Fruit fly (Drosophila melanogaster): Measurements from ENCODE around the gene CG42460.
A peak's percentile ranks its signal among the peaks of the same experiment; 100 is the strongest.
"Not testable (repeated sequence)": the region's sequence is repeated elsewhere in the genome, so short reads cannot be mapped to it uniquely, and the experiment has no call there.

Gene CG42460

DNA sequence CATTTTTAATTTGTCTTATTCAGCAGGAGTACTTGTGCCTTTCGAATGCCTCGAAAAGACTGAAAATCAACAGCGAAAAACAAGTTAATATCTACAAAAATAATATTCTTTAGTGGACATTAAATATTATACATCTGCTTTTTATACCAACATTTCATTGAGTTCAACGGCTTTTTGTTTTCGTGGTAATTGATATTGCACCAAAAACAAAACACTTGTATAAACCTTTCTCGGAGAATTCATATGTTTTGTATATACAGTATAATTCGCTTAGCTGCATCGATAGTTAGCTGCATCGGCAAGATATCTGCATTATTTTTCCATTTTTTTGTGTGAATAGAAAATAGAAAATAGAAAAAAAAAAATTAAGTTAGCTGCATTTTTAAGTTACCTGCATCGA is at the start of gene CG42460:
CG42460 (minus strand) TSS at position 101 of the 400 bp plus-strand sequence.
- TF ChIP-seq fu2 (GFP tag; optimal IDR thresholded peaks at IDR 0.05); jigr1 (GFP tag; IDR thresholded peaks at IDR 0.05); nerfin-2 (GFP tag; IDR thresholded peaks at IDR 0.05; ENCODE audit: partially characterized antibody): not testable (repeated sequence)

DNA sequence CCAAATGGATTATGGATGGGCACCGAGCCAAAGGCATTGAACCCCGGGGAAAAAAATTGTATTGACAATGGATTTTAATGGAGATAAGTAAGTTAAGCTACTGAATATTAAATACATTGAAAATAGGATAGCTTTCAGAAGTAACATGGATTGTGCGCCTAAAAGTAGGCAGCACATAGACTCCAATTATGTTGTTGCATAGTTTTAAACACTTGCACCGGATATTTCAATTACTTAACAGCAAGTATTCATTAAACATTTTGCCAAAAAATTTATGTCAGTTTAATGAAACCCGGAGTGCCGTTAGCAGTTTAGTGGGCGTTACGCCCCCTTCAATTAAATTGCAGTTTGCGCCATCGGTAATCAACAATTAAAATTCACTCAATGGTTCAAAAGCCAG is 49.8 kb upstream of the CG42460 start:
- TF ChIP-seq CG8290 (GFP tag; optimal IDR thresholded peaks at IDR 0.05) (peak; percentile 87), CG8290 (tag; optimal IDR thresholded peaks at IDR 0.05) (peak; percentile 50 to 99), bab2 (GFP tag; optimal IDR thresholded peaks at IDR 0.05) (no peak)

- no peak for TF ChIP-seq CG13123 (GFP tag; optimal IDR thresholded peaks at IDR 0.05)
- TF ChIP-seq CG30020 (tag; optimal IDR thresholded peaks at IDR 0.05) = no peak
- no peak for TF ChIP-seq ssp (GFP tag; IDR thresholded peaks at IDR 0.05)
- no peak for TF ChIP-seq dati (GFP tag; IDR thresholded peaks at IDR 0.05)
- no peak for TF ChIP-seq Elba2 (GFP tag; optimal IDR thresholded peaks at IDR 0.05)
- no peak for TF ChIP-seq slp2 (GFP tag; optimal IDR thresholded peaks at IDR 0.05)
- no peak for TF ChIP-seq CG6654 (GFP tag; optimal IDR thresholded peaks at IDR 0.05)
- no peak for TF ChIP-seq Vsx1 (GFP tag; optimal IDR thresholded peaks at IDR 0.05)
- no peak for TF ChIP-seq lov (optimal IDR thresholded peaks at IDR 0.05)
- TF ChIP-seq lov (GFP tag; IDR thresholded peaks at IDR 0.05) = peak; percentile 73; the same call in 2 of the 3 replicates
- TF ChIP-seq CG8359 (GFP tag; optimal IDR thresholded peaks at IDR 0.05; ENCODE audit: borderline replicate concordance) = peak; percentile 32
- no peak for TF ChIP-seq zen2 (GFP tag; IDR thresholded peaks at IDR 0.05; ENCODE audit: partially characterized antibody)
- no peak for TF ChIP-seq bigmax (GFP tag; optimal IDR thresholded peaks at IDR 0.05)
- no peak for TF ChIP-seq Stat92E (GFP tag; optimal IDR thresholded peaks at IDR 0.05)
- peak; percentile 34 for TF ChIP-seq CG31365 (tag; optimal IDR thresholded peaks at IDR 0.05)
- TF ChIP-seq CG2875 (GFP tag; optimal IDR thresholded peaks at IDR 0.05) = no peak
- TF ChIP-seq sr (GFP tag; IDR thresholded peaks at IDR 0.05) = no peak
- TF ChIP-seq CG1832 (GFP tag; optimal IDR thresholded peaks at IDR 0.05) = no peak
- TF ChIP-seq CG13287 (GFP tag; IDR thresholded peaks at IDR 0.05; ENCODE audit: partially characterized antibody) = no peak
- no peak for TF ChIP-seq CG10959 (GFP tag; IDR thresholded peaks at IDR 0.05)
- TF ChIP-seq CG6175 (GFP tag; IDR thresholded peaks at IDR 0.05) = no peak
- peak; percentile 45 to 46 for TF ChIP-seq chif (GFP tag; optimal IDR thresholded peaks at IDR 0.05)
- TF ChIP-seq CG12104 (GFP tag; optimal IDR thresholded peaks at IDR 0.05) = peak; percentile 0
- no peak for TF ChIP-seq danr (GFP tag; IDR thresholded peaks at IDR 0.05)
- TF ChIP-seq Hmr (GFP tag; optimal IDR thresholded peaks at IDR 0.05) = peak; percentile 26
- TF ChIP-seq Poxn (GFP tag; IDR thresholded peaks at IDR 0.05) = no peak
- TF ChIP-seq tio (GFP tag; optimal IDR thresholded peaks at IDR 0.05) = no peak
- TF ChIP-seq al (GFP tag; IDR thresholded peaks at IDR 0.05) = no peak
- peak; percentile 47 for TF ChIP-seq CG30403 (GFP tag; optimal IDR thresholded peaks at IDR 0.05)
- no peak for TF ChIP-seq CG4282 (GFP tag; optimal IDR thresholded peaks at IDR 0.05)
- TF ChIP-seq Atf-2 (GFP tag; optimal IDR thresholded peaks at IDR 0.05) = no peak
- TF ChIP-seq CrebB (tag; optimal IDR thresholded peaks at IDR 0.05) = peak; percentile 50
- no peak for TF ChIP-seq hb (GFP tag; IDR thresholded peaks at IDR 0.05; ENCODE audit: partially characterized antibody)
- TF ChIP-seq ranshi (GFP tag; IDR thresholded peaks at IDR 0.05) = peak; percentile 41; the same call in 1 of the 2 replicates
- TF ChIP-seq CG3281 (GFP tag; optimal IDR thresholded peaks at IDR 0.05) = peak; percentile 23
- no peak for TF ChIP-seq zfh2 (GFP tag; optimal IDR thresholded peaks at IDR 0.05)
- TF ChIP-seq CG9727 (GFP tag; optimal IDR thresholded peaks at IDR 0.05) = no peak
- peak; percentile 72 for TF ChIP-seq CG8924 (tag; optimal IDR thresholded peaks at IDR 0.05)
- no peak for TF ChIP-seq kay (GFP tag; optimal IDR thresholded peaks at IDR 0.05)
- TF ChIP-seq Ada2b (GFP tag; IDR thresholded peaks at IDR 0.05) = peak; percentile 31
- no peak for TF ChIP-seq Dip3 (GFP tag; optimal IDR thresholded peaks at IDR 0.05)
- TF ChIP-seq Kr (GFP tag; optimal IDR thresholded peaks at IDR 0.05) = no peak
- TF ChIP-seq bowl (GFP tag; IDR thresholded peaks at IDR 0.05) = peak; percentile 46; the same call in 1 of the 2 replicates
These were observed 48.8 kb upstream of the CG42460 start for dm6 chr2L:3437068-3437467.
